Fruit fly (Drosophila melanogaster) whole organism, wandering third instar larva: ENCODE results near the gene CG5611.

Source experiments
- Abd-B ChIP-seq: fragments of >200 bp; optimal IDR thresholded peaks from 2 replicates; lab custom pipeline; 2017; ENCODE audit warnings: missing biosample characterization, missing genetic modification characterization
- CG32264 ChIP-seq: fragments of 200-800 bp; sonication (Bioruptor generic); optimal IDR thresholded peaks from 2 replicates; lab custom pipeline; 2016; ENCODE audit warnings: missing biosample characterization, missing genetic modification characterization
- CG9705 ChIP-seq: fragments of 200-800 bp; sonication (Bioruptor generic); optimal IDR thresholded peaks from 2 replicates; lab custom pipeline; 2018; ENCODE audit warnings: missing biosample characterization, mild to moderate bottlenecking, missing genetic modification characterization
- CrebA ChIP-seq: fragments of 200-800 bp; sonication (Bioruptor generic); optimal IDR thresholded peaks from 2 replicates; lab custom pipeline; 2016; ENCODE audit warnings: missing biosample characterization, mild to moderate bottlenecking, missing genetic modification characterization, borderline replicate concordance
- Dfd ChIP-seq: fragments of >200 bp; optimal IDR thresholded peaks from 2 replicates; lab custom pipeline; 2017; ENCODE audit warnings: missing biosample characterization, missing genetic modification characterization
- GATAd ChIP-seq: sonication (Bioruptor generic); optimal IDR thresholded peaks from 2 replicates; lab custom pipeline; 2016; ENCODE audit warnings: missing biosample characterization, missing genetic modification characterization
- Hnf4 ChIP-seq: fragments of 200-800 bp; sonication (Bioruptor generic); optimal IDR thresholded peaks from 2 replicates; lab custom pipeline; 2016; ENCODE audit warnings: missing biosample characterization, mild to moderate bottlenecking, missing genetic modification characterization
- Hr83 ChIP-seq: fragments of 200-300 bp; sonication (Bioruptor generic); optimal IDR thresholded peaks from 2 replicates; lab custom pipeline; 2016; ENCODE audit warnings: missing biosample characterization, mild to moderate bottlenecking, missing genetic modification characterization, moderate library complexity; ENCODE audit not compliant: poor library complexity, severe bottlenecking
- Jra ChIP-seq: sonication (Bioruptor generic); optimal IDR thresholded peaks from 2 replicates; lab custom pipeline; 2016; ENCODE audit warnings: missing biosample characterization, missing genetic modification characterization
- Mio ChIP-seq: sonication (Bioruptor generic); optimal IDR thresholded peaks from 2 replicates; lab custom pipeline; 2016; ENCODE audit warnings: missing biosample characterization, missing genetic modification characterization
- Myc ChIP-seq: fragments of >200 bp; optimal IDR thresholded peaks from 2 replicates; lab custom pipeline; 2017
- N ChIP-seq: fragments of >200 bp; optimal IDR thresholded peaks from 2 replicates; lab custom pipeline; 2018; ENCODE audit warnings: missing biosample characterization, missing external identifiers, missing genetic modification characterization
- OdsH ChIP-seq: fragments of 200-800 bp; sonication (Bioruptor generic); optimal IDR thresholded peaks from 2 replicates; lab custom pipeline; 2016; ENCODE audit warnings: missing biosample characterization, mild to moderate bottlenecking, missing genetic modification characterization
- Rel ChIP-seq, 2 experiments: fragments of 200-800 bp; sonication (Bioruptor generic) in 1 of 2; optimal IDR thresholded peaks; 2 replicates in 1 of 2; 3 replicates in 1 of 2; lab custom pipeline; 2016 to 2019; ENCODE audit warnings: mild to moderate bottlenecking in 2 of 2, missing biosample characterization in 2 of 2, missing genetic modification characterization in 2 of 2, moderate library complexity in 1 of 2
- Sp1 ChIP-seq: fragments of 200-800 bp; sonication (Bioruptor generic); optimal IDR thresholded peaks from 3 replicates; lab custom pipeline; 2019; ENCODE audit warnings: missing biosample characterization, mild to moderate bottlenecking, missing genetic modification characterization, moderate library complexity
- Vsx2 ChIP-seq: fragments of 200-300, 225-300 bp; sonication (Bioruptor generic); optimal IDR thresholded peaks from 2 replicates; lab custom pipeline; 2018; ENCODE audit warnings: missing biosample characterization, missing genetic modification characterization; ENCODE audit not compliant: partially characterized antibody
- brk ChIP-seq: fragments of 200-800 bp; sonication (Bioruptor generic); optimal IDR thresholded peaks from 2 replicates; lab custom pipeline; 2016; ENCODE audit warnings: missing biosample characterization, mild to moderate bottlenecking, missing genetic modification characterization
- dl ChIP-seq, 2 experiments: fragments of 175-275, 200-275 bp in 1 of 2; fragments of 200-275 bp in 1 of 2; sonication (Bioruptor generic); optimal IDR thresholded peaks; lab custom pipeline; 2018; ENCODE audit warnings: mild to moderate bottlenecking in 2 of 2, missing biosample characterization in 2 of 2, missing genetic modification characterization in 2 of 2, moderate library complexity in 2 of 2; ENCODE audit not compliant: partially characterized antibody in 2 of 2, insufficient read depth in 1 of 2
- dmrt93B ChIP-seq: fragments of 200-800 bp; sonication (Bioruptor generic); optimal IDR thresholded peaks from 2 replicates; lab custom pipeline; 2018; ENCODE audit warnings: missing biosample characterization, mild to moderate bottlenecking, missing genetic modification characterization
- dsf ChIP-seq: sonication (Bioruptor generic); optimal IDR thresholded peaks from 2 replicates; lab custom pipeline; 2016; ENCODE audit warnings: missing biosample characterization, missing genetic modification characterization, borderline replicate concordance
- ey ChIP-seq: fragments of 200-800 bp; sonication (Bioruptor generic); optimal IDR thresholded peaks from 2 replicates; lab custom pipeline; 2016; ENCODE audit warnings: missing biosample characterization, missing genetic modification characterization
- foxo ChIP-seq, 2 experiments: fragments of 200-800 bp; sonication (Bioruptor generic); optimal IDR thresholded peaks; 2 replicates in 1 of 2; 3 replicates in 1 of 2; lab custom pipeline; 2016 to 2017; ENCODE audit warnings: missing biosample characterization in 2 of 2, missing genetic modification characterization in 2 of 2
- lola ChIP-seq: fragments of >200 bp; optimal IDR thresholded peaks from 2 replicates; lab custom pipeline; 2017; ENCODE audit warnings: missing biosample characterization, missing genetic modification characterization
- pan ChIP-seq: fragments of >200 bp; optimal IDR thresholded peaks from 2 replicates; lab custom pipeline; 2017
- psq ChIP-seq: fragments of 200-800 bp; sonication (Bioruptor generic); optimal IDR thresholded peaks from 3 replicates; lab custom pipeline; 2017; ENCODE audit warnings: missing biosample characterization, mild to moderate bottlenecking, missing genetic modification characterization, moderate library complexity
- sage ChIP-seq: fragments of 200-800 bp; sonication (Bioruptor generic); optimal IDR thresholded peaks from 2 replicates; lab custom pipeline; 2016; ENCODE audit warnings: missing biosample characterization, mild to moderate bottlenecking, missing genetic modification characterization
- tai ChIP-seq: sonication (Bioruptor generic); optimal IDR thresholded peaks from 2 replicates; lab custom pipeline; 2016; ENCODE audit warnings: missing biosample characterization, missing genetic modification characterization
- usp ChIP-seq: fragments of >200 bp; optimal IDR thresholded peaks from 2 replicates; lab custom pipeline; 2017; ENCODE audit warnings: missing biosample characterization, missing genetic modification characterization
- woc ChIP-seq: sonication (Bioruptor generic); optimal IDR thresholded peaks from 2 replicates; lab custom pipeline; 2016; ENCODE audit warnings: missing biosample characterization, mild to moderate bottlenecking, missing genetic modification characterization

CG5611 gene

dm6 chr3R:27656686-27657535, 21.1 kb upstream of the CG5611 start, which contains the start of gene tau:
Gene tau, minus strand, starts transcription at chr3R:27656996.
- TF ChIP-seq Myc (peak; percentile 23), tai (GFP tag; lab: Kevin White, UChicago) (no peak), CG32264 (no peak), Mio (GFP tag; lab: Kevin White, UChicago) (no peak), GATAd (GFP tag; lab: Kevin White, UChicago) (no peak), Hr83 (GFP tag; lab: Kevin White, UChicago) (no peak), Sp1 (no peak), brk (GFP tag; lab: Kevin White, UChicago) (no peak)

- TF ChIP-seq foxo (GFP tag; optimal IDR thresholded peaks at IDR 0.05; lab: Kevin White, UChicago) (no peak), N (no peak), dsf (GFP tag; lab: Kevin White, UChicago) (no peak), dmrt93B (GFP tag; lab: Kevin White, UChicago) (no peak), sage (GFP tag; lab: Kevin White, UChicago) (no peak), Myc (no peak), Dfd (GFP tag; lab: Kevin White, UChicago) (no peak), CrebA (GFP tag; lab: Kevin White, UChicago) (no peak), Sp1 (no peak), lola (GFP tag; lab: Kevin White, UChicago) (no peak), usp (GFP tag; lab: Kevin White, UChicago) (no peak), psq (no peak), GATAd (GFP tag; lab: Kevin White, UChicago) (no peak), Vsx2 (no peak), Jra (no peak), ey (no peak), OdsH (no peak), Rel (GFP tag; optimal IDR thresholded peaks at IDR 0.05; lab: Kevin White, UChicago) (no peak), Rel (tag; optimal IDR thresholded peaks at IDR 0.05; lab: Kevin White, UChicago) (no peak), CG32264 (no peak)
Measured at dm6 chr3R:27655109-27655508, 19.2 kb upstream of the CG5611 start.

- TF ChIP-seq Abd-B (no peak), CG9705 (no peak), usp (GFP tag; lab: Kevin White, UChicago) (no peak), Mio (GFP tag; lab: Kevin White, UChicago) (no peak), pan (no peak), ey (no peak)
- TF ChIP-seq, all 38 proteins: peak for 0
Measured at dm6 chr3R:27652156-27652810, 16.4 kb upstream of the CG5611 start, which contains the start of gene RpS10a. Gene RpS10a, plus strand, starts transcription at chr3R:27652760.

dm6 chr3R:27651710-27652109, 15.8 kb upstream of the CG5611 start:
- TF ChIP-seq OdsH (no peak), Myc (peak; percentile 28)
- TF ChIP-seq, all 38 proteins: peak for 1

dm6 chr3R:27647817-27648216, 12.0 kb upstream of the CG5611 start:
- TF ChIP-seq CG32264 (no peak), woc (GFP tag; lab: Kevin White, UChicago) (no peak), Dfd (GFP tag; lab: Kevin White, UChicago) (peak; percentile 56), Hnf4 (GFP tag; lab: Kevin White, UChicago) (no peak), foxo (GFP tag; optimal IDR thresholded peaks at IDR 0.05; lab: Kevin White, UChicago) (no peak), dl (GFP tag; optimal IDR thresholded peaks at IDR 0.05; lab: Kevin White, UChicago; ENCODE audit: insufficient read depth in 1 of 2, partially characterized antibody in 2 of 2) (no peak)
- TF ChIP-seq, all 38 proteins: peak for 1
